Worm (Caenorhabditis elegans) whole organism, mixed stage, embryonic: ENCODE results near the gene Y50D4A.10.

Experiments
- elt-1 ChIP-seq: sonication (generic microtip); optimal IDR thresholded peaks from 2 replicates; lab custom pipeline; 2017; ENCODE audit warnings: missing genetic modification characterization, mild to moderate bottlenecking, missing compliant biosample characterization, antibody characterized with exemption, moderate library complexity, borderline replicate concordance; ENCODE audit not compliant: insufficient read depth
- lsy-2 ChIP-seq: fragments of 150-350 bp; optimal IDR thresholded peaks from 2 replicates; lab custom pipeline; 2014; ENCODE audit warnings: missing biosample characterization, missing genetic modification characterization
- mep-1 ChIP-seq: fragments of 150-350 bp; optimal IDR thresholded peaks from 2 replicates; lab custom pipeline; 2017; ENCODE audit warnings: missing biosample characterization, missing genetic modification reagents, missing genetic modification characterization, inconsistent platforms
- mls-2 ChIP-seq: sonication (generic microtip); optimal IDR thresholded peaks from 2 replicates; lab custom pipeline; 2016; ENCODE audit warnings: mild to moderate bottlenecking, missing genetic modification characterization, moderate library complexity, missing compliant biosample characterization
- nhr-237 ChIP-seq: fragments of 150-350 bp; optimal IDR thresholded peaks from 2 replicates; lab custom pipeline; 2014; ENCODE audit warnings: missing biosample characterization, missing genetic modification characterization
- nhr-28 ChIP-seq: fragments of 150-350 bp; optimal IDR thresholded peaks from 2 replicates; lab custom pipeline; 2014; ENCODE audit warnings: missing biosample characterization, missing genetic modification characterization
- nhr-76 ChIP-seq: sonication (generic microtip); optimal IDR thresholded peaks from 2 replicates; lab custom pipeline; 2017; ENCODE audit warnings: missing biosample characterization, missing genetic modification characterization
- pha-4 ChIP-seq: fragments of 150-350 bp; optimal IDR thresholded peaks from 2 replicates; lab custom pipeline; 2018; ENCODE audit warnings: missing biosample characterization, missing genetic modification reagents, missing genetic modification characterization
- sptf-1 ChIP-seq: sonication (generic microtip); optimal IDR thresholded peaks from 2 replicates; lab custom pipeline; 2017; ENCODE audit warnings: mild to moderate bottlenecking, missing genetic modification characterization, moderate library complexity, missing compliant biosample characterization
- unc-120 ChIP-seq: sonication (generic microtip); optimal IDR thresholded peaks from 2 replicates; lab custom pipeline; 2017; ENCODE audit warnings: missing genetic modification characterization, missing compliant biosample characterization; ENCODE audit not compliant: poor library complexity, severe bottlenecking
- unc-39 ChIP-seq: fragments of 150-350 bp; optimal IDR thresholded peaks from 2 replicates; lab custom pipeline; 2014; ENCODE audit warnings: missing biosample characterization, missing genetic modification characterization
- unc-62 ChIP-seq: fragments of 150-350 bp; optimal IDR thresholded peaks from 2 replicates; lab custom pipeline; 2014; ENCODE audit warnings: missing biosample characterization, missing genetic modification reagents, missing genetic modification characterization
- zip-8 ChIP-seq: fragments of 150-350 bp; optimal IDR thresholded peaks from 2 replicates; lab custom pipeline; 2014; ENCODE audit warnings: missing biosample characterization, missing genetic modification characterization
- ztf-11 ChIP-seq: fragments of 150-350 bp; optimal IDR thresholded peaks from 2 replicates; lab custom pipeline; 2014; ENCODE audit warnings: missing biosample characterization, missing genetic modification characterization

DNA sequence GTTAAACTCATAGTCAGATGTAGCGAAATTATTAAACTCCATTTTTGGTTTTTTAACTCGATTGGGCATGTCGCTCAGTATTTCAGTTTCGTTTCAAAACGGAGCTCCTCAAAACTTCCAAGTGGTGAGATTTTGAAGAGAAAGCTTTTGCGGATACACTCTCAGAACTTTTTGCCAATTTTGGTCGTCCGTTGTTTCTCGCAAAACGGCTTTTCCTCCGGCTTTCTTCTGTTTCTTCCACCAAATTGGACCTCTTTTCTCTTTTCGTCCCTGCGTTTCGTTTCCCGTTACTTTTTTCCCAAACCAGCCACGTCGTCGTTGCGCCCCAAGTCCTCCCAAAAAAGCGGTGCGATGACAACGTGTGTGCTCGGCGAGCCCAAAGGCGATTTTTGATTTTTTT is 39.7 kb upstream of the Y50D4A.10 start, which contains the start of gene C39F7.1:
- TF ChIP-seq unc-62 (no peak), pha-4 (no peak), unc-120 (tag; lab: Kevin White, UChicago) (no peak), nhr-237 (tag; lab: Kevin White, UChicago) (no peak), elt-1 (tag; lab: Kevin White, UChicago) (no peak), nhr-28 (tag; lab: Kevin White, UChicago) (no peak), lsy-2 (no peak), mls-2 (tag; lab: Kevin White, UChicago) (no peak), mep-1 (tag; lab: Kevin White, UChicago) (no peak), ztf-11 (tag; lab: Kevin White, UChicago) (no peak), unc-39 (tag; lab: Kevin White, UChicago) (no peak), zip-8 (tag; lab: Kevin White, UChicago) (no peak), sptf-1 (no peak), nhr-76 (no peak)
